Worm (Caenorhabditis elegans) whole organism, late embryonic: ENCODE data around the gene F37C12.21.

ENCODE experiments used
- C38D4.7 ChIP-seq: fragments of 200-800 bp; sonication (Bioruptor generic); optimal IDR thresholded peaks from 2 replicates; lab custom pipeline; 2018; ENCODE audit warnings: mild to moderate bottlenecking, missing genetic modification characterization, moderate library complexity, missing compliant biosample characterization
- dmd-4 ChIP-seq: sonication (generic microtip); optimal IDR thresholded peaks from 2 replicates; lab custom pipeline; 2016; ENCODE audit warnings: borderline replicate concordance, missing genetic modification characterization, missing compliant biosample characterization

- TF ChIP-seq dmd-4 (tag; lab: Kevin White, UChicago) (no peak), C38D4.7 (GFP tag; lab: Kevin White, UChicago) (no peak)
Measured at ce11 chrIII:7152569-7152968, 35.6 kb upstream of the F37C12.21 start.
